Fruit fly (Drosophila melanogaster) whole organism, wandering third instar larva: ENCODE measurements around the gene CG1791.

Experiments used
- Abd-B ChIP-seq: fragments of >200 bp; optimal IDR thresholded peaks from 2 replicates; lab custom pipeline; 2017; ENCODE audit warnings: missing biosample characterization, missing genetic modification characterization
- CG32264 ChIP-seq: fragments of 200-800 bp; sonication (Bioruptor generic); optimal IDR thresholded peaks from 2 replicates; lab custom pipeline; 2016; ENCODE audit warnings: missing biosample characterization, missing genetic modification characterization
- CG9705 ChIP-seq: fragments of 200-800 bp; sonication (Bioruptor generic); optimal IDR thresholded peaks from 2 replicates; lab custom pipeline; 2018; ENCODE audit warnings: missing biosample characterization, mild to moderate bottlenecking, missing genetic modification characterization
- CrebA ChIP-seq: fragments of 200-800 bp; sonication (Bioruptor generic); optimal IDR thresholded peaks from 2 replicates; lab custom pipeline; 2016; ENCODE audit warnings: missing biosample characterization, mild to moderate bottlenecking, missing genetic modification characterization, borderline replicate concordance
- Dfd ChIP-seq: fragments of >200 bp; optimal IDR thresholded peaks from 2 replicates; lab custom pipeline; 2017; ENCODE audit warnings: missing biosample characterization, missing genetic modification characterization
- Dif ChIP-seq: fragments of 200-275, 200-300 bp; sonication (Bioruptor generic); optimal IDR thresholded peaks from 2 replicates; lab custom pipeline; 2018; ENCODE audit warnings: missing biosample characterization, missing genetic modification characterization; ENCODE audit not compliant: partially characterized antibody
- HLH106 ChIP-seq: fragments of 200-800 bp; optimal IDR thresholded peaks from 3 replicates; lab custom pipeline; 2019; ENCODE audit warnings: missing biosample characterization, mild to moderate bottlenecking, missing genetic modification characterization, moderate library complexity
- Hnf4 ChIP-seq: fragments of 200-800 bp; sonication (Bioruptor generic); optimal IDR thresholded peaks from 2 replicates; lab custom pipeline; 2016; ENCODE audit warnings: missing biosample characterization, mild to moderate bottlenecking, missing genetic modification characterization
- Hr78 ChIP-seq: fragments of >200 bp; optimal IDR thresholded peaks from 2 replicates; lab custom pipeline; 2017; ENCODE audit warnings: missing biosample characterization, missing genetic modification characterization
- Jra ChIP-seq: sonication (Bioruptor generic); optimal IDR thresholded peaks from 2 replicates; lab custom pipeline; 2016; ENCODE audit warnings: missing biosample characterization, missing genetic modification characterization
- Mio ChIP-seq: sonication (Bioruptor generic); optimal IDR thresholded peaks from 2 replicates; lab custom pipeline; 2016; ENCODE audit warnings: missing biosample characterization, missing genetic modification characterization
- Myc ChIP-seq: fragments of >200 bp; optimal IDR thresholded peaks from 2 replicates; lab custom pipeline; 2017
- N ChIP-seq: fragments of >200 bp; optimal IDR thresholded peaks from 2 replicates; lab custom pipeline; 2018; ENCODE audit warnings: missing biosample characterization, missing external identifiers, missing genetic modification characterization
- OdsH ChIP-seq: fragments of 200-800 bp; sonication (Bioruptor generic); optimal IDR thresholded peaks from 2 replicates; lab custom pipeline; 2016; ENCODE audit warnings: missing biosample characterization, mild to moderate bottlenecking, missing genetic modification characterization
- Rel ChIP-seq, 2 experiments: fragments of 200-800 bp; sonication (Bioruptor generic) in 1 of 2; optimal IDR thresholded peaks; 2 replicates in 1 of 2; 3 replicates in 1 of 2; lab custom pipeline; 2016 to 2019; ENCODE audit warnings: mild to moderate bottlenecking in 2 of 2, missing biosample characterization in 2 of 2, missing genetic modification characterization in 2 of 2, moderate library complexity in 1 of 2
- Vsx2 ChIP-seq: fragments of 200-300, 225-300 bp; sonication (Bioruptor generic); optimal IDR thresholded peaks from 2 replicates; lab custom pipeline; 2018; ENCODE audit warnings: missing biosample characterization, missing genetic modification characterization; ENCODE audit not compliant: partially characterized antibody
- br ChIP-seq: fragments of 200-800 bp; sonication (Bioruptor generic); optimal IDR thresholded peaks from 2 replicates; lab custom pipeline; 2016; ENCODE audit warnings: missing biosample characterization, missing genetic modification characterization
- dl ChIP-seq, 2 experiments: fragments of 175-275, 200-275 bp in 1 of 2; fragments of 200-275 bp in 1 of 2; sonication (Bioruptor generic); optimal IDR thresholded peaks; lab custom pipeline; 2018; ENCODE audit warnings: mild to moderate bottlenecking in 2 of 2, missing biosample characterization in 2 of 2, missing genetic modification characterization in 2 of 2, moderate library complexity in 2 of 2; ENCODE audit not compliant: partially characterized antibody in 2 of 2, insufficient read depth in 1 of 2
- dmrt93B ChIP-seq: fragments of 200-800 bp; sonication (Bioruptor generic); optimal IDR thresholded peaks from 2 replicates; lab custom pipeline; 2018; ENCODE audit warnings: missing biosample characterization, mild to moderate bottlenecking, missing genetic modification characterization
- dsf ChIP-seq: sonication (Bioruptor generic); optimal IDR thresholded peaks from 2 replicates; lab custom pipeline; 2016; ENCODE audit warnings: missing biosample characterization, missing genetic modification characterization, borderline replicate concordance
- ey ChIP-seq: fragments of 200-800 bp; sonication (Bioruptor generic); optimal IDR thresholded peaks from 2 replicates; lab custom pipeline; 2016; ENCODE audit warnings: missing biosample characterization, missing genetic modification characterization
- foxo ChIP-seq, 2 experiments: fragments of 200-800 bp; sonication (Bioruptor generic); optimal IDR thresholded peaks; 2 replicates in 1 of 2; 3 replicates in 1 of 2; lab custom pipeline; 2016 to 2017; ENCODE audit warnings: missing biosample characterization in 2 of 2, missing genetic modification characterization in 2 of 2
- fru ChIP-seq: fragments of 200-800 bp; sonication (Bioruptor generic); optimal IDR thresholded peaks from 3 replicates; lab custom pipeline; 2016; ENCODE audit warnings: missing biosample characterization, mild to moderate bottlenecking, missing genetic modification characterization
- h ChIP-seq: fragments of 200-800 bp; sonication (Bioruptor generic); optimal IDR thresholded peaks from 3 replicates; lab custom pipeline; 2016; ENCODE audit warnings: missing biosample characterization, mild to moderate bottlenecking, missing genetic modification characterization
- lola ChIP-seq: fragments of >200 bp; optimal IDR thresholded peaks from 2 replicates; lab custom pipeline; 2017; ENCODE audit warnings: missing biosample characterization, missing genetic modification characterization
- pan ChIP-seq: fragments of >200 bp; optimal IDR thresholded peaks from 2 replicates; lab custom pipeline; 2017
- psq ChIP-seq: fragments of 200-800 bp; sonication (Bioruptor generic); optimal IDR thresholded peaks from 3 replicates; lab custom pipeline; 2017; ENCODE audit warnings: missing biosample characterization, mild to moderate bottlenecking, missing genetic modification characterization, moderate library complexity
- rgr ChIP-seq: fragments of 200-800 bp; sonication (Bioruptor generic); optimal IDR thresholded peaks from 3 replicates; lab custom pipeline; 2016; ENCODE audit warnings: missing biosample characterization, mild to moderate bottlenecking, missing genetic modification characterization
- sage ChIP-seq: fragments of 200-800 bp; sonication (Bioruptor generic); optimal IDR thresholded peaks from 2 replicates; lab custom pipeline; 2016; ENCODE audit warnings: missing biosample characterization, mild to moderate bottlenecking, missing genetic modification characterization
- tai ChIP-seq: sonication (Bioruptor generic); optimal IDR thresholded peaks from 2 replicates; lab custom pipeline; 2016; ENCODE audit warnings: missing biosample characterization, missing genetic modification characterization
- woc ChIP-seq: sonication (Bioruptor generic); optimal IDR thresholded peaks from 2 replicates; lab custom pipeline; 2016; ENCODE audit warnings: missing biosample characterization, mild to moderate bottlenecking, missing genetic modification characterization

CG1791 gene

dm6 chrX:9989154-9989787 is 24.6 kb upstream of the CG1791 start, which contains the start of gene CG32694:
CG32694 (plus strand) TSS chrX:9989690.
- TF ChIP-seq sage (GFP tag; lab: Kevin White, UChicago): no peak

DNA sequence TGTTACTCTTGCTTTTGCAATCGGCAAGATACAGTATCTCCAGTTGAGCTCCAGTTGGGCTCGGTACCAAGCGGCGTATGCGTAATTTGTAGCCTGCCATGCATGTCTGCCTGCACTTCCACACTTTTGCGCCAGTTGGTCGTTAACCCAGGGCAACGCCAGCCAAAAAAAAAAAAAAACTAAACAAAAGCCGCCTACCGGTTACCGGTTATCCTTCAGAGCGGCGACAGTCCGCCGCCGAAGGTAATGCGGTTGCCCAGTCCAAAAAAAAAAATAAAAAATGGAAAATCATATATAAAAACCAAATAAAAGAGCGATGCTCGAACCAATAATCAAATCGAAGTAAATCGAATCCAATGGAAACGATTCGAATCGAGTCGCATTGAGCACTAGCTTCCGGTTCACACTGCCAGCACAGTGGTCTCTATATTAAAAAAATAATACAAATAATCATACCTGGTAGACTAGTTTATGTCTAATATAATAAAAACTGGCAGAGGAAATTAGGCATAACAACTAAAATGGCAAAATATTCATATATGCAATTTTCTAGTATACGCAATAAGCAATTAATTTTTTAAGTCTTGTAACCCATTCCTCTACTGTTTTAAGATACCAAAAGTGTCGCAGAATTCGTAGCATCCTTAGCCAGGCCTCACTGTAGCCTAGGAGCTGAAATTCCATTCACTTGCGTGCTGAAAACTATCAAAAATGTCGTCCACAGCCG is 22.8 kb upstream of the CG1791 start:
- TF ChIP-seq Abd-B (GFP tag; lab: Kevin White, UChicago): no peak
- no peak for TF ChIP-seq br (GFP tag; lab: Kevin White, UChicago)
- TF ChIP-seq N (GFP tag; lab: Kevin White, UChicago): no peak
- no peak for TF ChIP-seq fru (GFP tag; lab: Kevin White, UChicago)
- no peak for TF ChIP-seq foxo (GFP tag; optimal IDR thresholded peaks at IDR 0.05; lab: Kevin White, UChicago)
- TF ChIP-seq Mio (GFP tag; lab: Kevin White, UChicago): no peak
- no peak for TF ChIP-seq CG32264 (GFP tag; lab: Kevin White, UChicago)
- TF ChIP-seq Myc (lab: Kevin White, UChicago): no peak
- no peak for TF ChIP-seq lola (GFP tag; lab: Kevin White, UChicago)
- no peak for TF ChIP-seq Hr78 (GFP tag; lab: Kevin White, UChicago)
- TF ChIP-seq woc (GFP tag; lab: Kevin White, UChicago): no peak
- TF ChIP-seq HLH106: no peak
- TF ChIP-seq Dfd (GFP tag; lab: Kevin White, UChicago): no peak
- TF ChIP-seq rgr (GFP tag; lab: Kevin White, UChicago): no peak
- no peak for TF ChIP-seq dsf
- no peak for TF ChIP-seq dl (GFP tag; optimal IDR thresholded peaks at IDR 0.05; lab: Kevin White, UChicago; ENCODE audit: insufficient read depth in 1 of 2, partially characterized antibody in 2 of 2)
- TF ChIP-seq CG9705 (GFP tag; lab: Kevin White, UChicago): no peak
- TF ChIP-seq Dif: no peak
- TF ChIP-seq psq: no peak
- TF ChIP-seq Jra (GFP tag; lab: Kevin White, UChicago): no peak

- TF ChIP-seq ey (GFP tag; lab: Kevin White, UChicago) (no peak), rgr (GFP tag; lab: Kevin White, UChicago) (no peak), sage (GFP tag; lab: Kevin White, UChicago) (no peak), Dfd (GFP tag; lab: Kevin White, UChicago) (no peak), CG9705 (GFP tag; lab: Kevin White, UChicago) (no peak), Dif (no peak), Vsx2 (no peak)
Measured at dm6 chrX:9980464-9980863, 15.8 kb upstream of the CG1791 start, which contains the start of gene CG15252. CG15252 (minus strand) TSS chrX:9980564.

DNA sequence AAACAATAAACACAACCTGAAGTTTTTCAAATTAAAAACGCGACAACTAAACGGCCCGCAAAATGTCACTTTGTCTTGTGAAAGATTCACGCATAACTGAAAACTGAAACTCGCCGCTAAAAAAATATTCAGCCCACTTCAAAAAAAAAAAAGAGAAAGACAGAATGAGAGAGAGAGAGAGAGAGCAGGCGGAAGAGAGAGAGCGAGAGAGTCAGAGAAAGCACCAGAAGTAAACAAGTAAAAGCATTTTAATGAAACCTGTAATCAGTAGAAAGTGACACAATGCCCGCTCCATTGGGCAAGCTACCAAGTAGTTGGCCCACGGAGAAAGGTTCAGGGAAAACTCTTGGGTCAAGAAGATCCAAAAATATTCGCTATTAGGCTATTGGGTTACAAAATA is 12.6 kb upstream of the CG1791 start, which contains the start of gene CG43386:
CG43386 (minus strand) TSS at position 101 of the 400 bp plus-strand sequence.
- no peak for TF ChIP-seq CG32264 (GFP tag; lab: Kevin White, UChicago)

DNA sequence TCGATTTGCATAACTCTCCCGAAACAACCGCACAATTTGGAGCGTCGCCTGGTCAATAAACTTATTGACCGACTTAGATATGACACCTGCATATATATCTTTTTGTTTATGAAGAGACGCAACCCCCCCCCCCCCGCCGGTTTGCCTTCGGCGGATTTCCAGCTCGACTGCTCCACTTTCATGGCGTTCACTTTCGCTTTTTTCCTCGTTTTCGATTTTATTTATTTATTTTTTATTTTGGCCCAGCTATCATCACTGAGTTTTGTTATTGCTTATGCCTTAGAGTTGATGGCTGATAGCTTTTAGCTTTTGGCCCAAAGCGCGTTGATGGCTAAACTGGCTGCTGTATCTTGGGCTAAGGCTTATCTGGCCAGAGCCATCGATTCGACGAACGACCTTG is 11.3 kb upstream of the CG1791 start:
- TF ChIP-seq OdsH (GFP tag; lab: Kevin White, UChicago) (no peak), Vsx2 (no peak), CG9705 (GFP tag; lab: Kevin White, UChicago) (no peak), Hr78 (GFP tag; lab: Kevin White, UChicago) (no peak), woc (GFP tag; lab: Kevin White, UChicago) (no peak), CG32264 (GFP tag; lab: Kevin White, UChicago) (no peak), tai (no peak), fru (GFP tag; lab: Kevin White, UChicago) (no peak), Dif (no peak), Myc (lab: Kevin White, UChicago) (no peak), dl (GFP tag; optimal IDR thresholded peaks at IDR 0.05; lab: Kevin White, UChicago; ENCODE audit: insufficient read depth in 1 of 2, partially characterized antibody in 2 of 2) (no peak)

dm6 chrX:9932296-9932892 is 32.3 kb downstream of the CG1791 start:
- TF ChIP-seq CrebA (no peak), pan (lab: Kevin White, UChicago) (no peak), Rel (GFP tag; optimal IDR thresholded peaks at IDR 0.05; lab: Kevin White, UChicago) (no peak), Rel (tag; optimal IDR thresholded peaks at IDR 0.05; lab: Kevin White, UChicago) (no peak), sage (GFP tag; lab: Kevin White, UChicago) (no peak), br (GFP tag; lab: Kevin White, UChicago) (no peak), woc (GFP tag; lab: Kevin White, UChicago) (no peak), CG32264 (GFP tag; lab: Kevin White, UChicago) (no peak), dsf (no peak), Hr78 (GFP tag; lab: Kevin White, UChicago) (no peak), Myc (lab: Kevin White, UChicago) (no peak), h (GFP tag; lab: Kevin White, UChicago) (no peak), dmrt93B (GFP tag; lab: Kevin White, UChicago) (no peak), Abd-B (GFP tag; lab: Kevin White, UChicago) (no peak), OdsH (GFP tag; lab: Kevin White, UChicago) (no peak), rgr (GFP tag; lab: Kevin White, UChicago) (no peak), Hnf4 (GFP tag; lab: Kevin White, UChicago) (no peak), Jra (GFP tag; lab: Kevin White, UChicago) (no peak), foxo (GFP tag; optimal IDR thresholded peaks at IDR 0.05; lab: Kevin White, UChicago) (no peak), dl (GFP tag; optimal IDR thresholded peaks at IDR 0.05; lab: Kevin White, UChicago; ENCODE audit: insufficient read depth in 1 of 2, partially characterized antibody in 2 of 2) (no peak)
